Fruit fly (Drosophila melanogaster): ENCODE results near the gene fabp.

The fabp gene

dm6 chr3R:11603136-11603535, 36.3 kb upstream of the fabp start (continued):
- no peak for TF ChIP-seq Dip3 (GFP tag; optimal IDR thresholded peaks at IDR 0.05)
- no peak for TF ChIP-seq wek (GFP tag; optimal IDR thresholded peaks at IDR 0.05)
- TF ChIP-seq CG9437 (GFP tag; optimal IDR thresholded peaks at IDR 0.05): no peak
- peak; percentile 42; the same call in 1 of the 2 replicates for TF ChIP-seq CG7372 (GFP tag; IDR thresholded peaks at IDR 0.05)
- TF ChIP-seq CG2712 (tag; optimal IDR thresholded peaks at IDR 0.05): no peak
- no peak for TF ChIP-seq CG17361 (GFP tag; IDR thresholded peaks at IDR 0.05)
- no peak for TF ChIP-seq inv (GFP tag; IDR thresholded peaks at IDR 0.05; ENCODE audit: partially characterized antibody)
- TF ChIP-seq vvl (GFP tag; IDR thresholded peaks at IDR 0.05): peak; percentile 54
- TF ChIP-seq Med (GFP tag): peak; percentile 34

- TF ChIP-seq bsh (GFP tag; optimal IDR thresholded peaks at IDR 0.05): peak in 1 of 2 experiments; percentile 23
- no peak for TF ChIP-seq CG10321 (GFP tag; IDR thresholded peaks at IDR 0.05)
- TF ChIP-seq Med (GFP tag): peak; percentile 57
- TF ChIP-seq CG14860 (GFP tag; IDR thresholded peaks at IDR 0.05; ENCODE audit: partially characterized antibody): no peak
- TF ChIP-seq CG1603 (tag; optimal IDR thresholded peaks at IDR 0.05): peak; percentile 30
- TF ChIP-seq sisA (GFP tag; IDR thresholded peaks at IDR 0.05): peak; percentile 21; the same call in 1 of the 2 replicates
- peak; percentile 21 for TF ChIP-seq Antp (GFP tag; optimal IDR thresholded peaks at IDR 0.05)
- TF ChIP-seq ci (GFP tag; IDR thresholded peaks at IDR 0.05): peak; percentile 62; the same call in 1 of the 3 replicates
- TF ChIP-seq pnt (GFP tag; optimal IDR thresholded peaks at IDR 0.05): peak; percentile 5
- TF ChIP-seq phol (tag; optimal IDR thresholded peaks at IDR 0.05): peak; percentile 14
- no peak for TF ChIP-seq GATAe (GFP tag; conservative IDR thresholded peaks at IDR 0.05)
- 0 out of 2 replicates have a peak, but pooled peaks have one; percentile 30 for TF ChIP-seq CG6689 (GFP tag; IDR thresholded peaks at IDR 0.05)
- TF ChIP-seq CG11247 (GFP tag; IDR thresholded peaks at IDR 0.05): no peak
- TF ChIP-seq Hsf (GFP tag; optimal IDR thresholded peaks at IDR 0.05): no peak
- TF ChIP-seq fd64A (GFP tag; optimal IDR thresholded peaks at IDR 0.05): no peak
- no peak for TF ChIP-seq CG42726 (GFP tag; IDR thresholded peaks at IDR 0.05; ENCODE audit: partially characterized antibody)
- no peak for TF ChIP-seq CG33557 (GFP tag; optimal IDR thresholded peaks at IDR 0.05)
- no peak for TF ChIP-seq Eip74EF (GFP tag; optimal IDR thresholded peaks at IDR 0.05)
- TF ChIP-seq Sin3A (optimal IDR thresholded peaks at IDR 0.05): no peak
- TF ChIP-seq CG3995 (GFP tag; optimal IDR thresholded peaks at IDR 0.05): no peak
- no peak for TF ChIP-seq maf-S (GFP tag; optimal IDR thresholded peaks at IDR 0.05)
- TF ChIP-seq row (GFP tag; IDR thresholded peaks at IDR 0.05): peak; percentile 52
- 0 out of 2 replicates have a peak, but pooled peaks have one; percentile 8 for TF ChIP-seq Rfx (GFP tag; IDR thresholded peaks at IDR 0.05)
- TF ChIP-seq D (optimal IDR thresholded peaks at IDR 0.05): no peak
- TF ChIP-seq D (GFP tag; optimal IDR thresholded peaks at IDR 0.05): no peak
- peak; percentile 17 for TF ChIP-seq CG13424 (tag; optimal IDR thresholded peaks at IDR 0.05)
- TF ChIP-seq CG10979 (tag; optimal IDR thresholded peaks at IDR 0.05): peak; percentile 1
- TF ChIP-seq CG1529 (GFP tag; optimal IDR thresholded peaks at IDR 0.05): no peak
- TF ChIP-seq Xrp1 (GFP tag; IDR thresholded peaks at IDR 0.05): no peak
- peak; percentile 55; the same call in 1 of the 2 replicates for TF ChIP-seq Drgx (GFP tag; IDR thresholded peaks at IDR 0.05)
- TF ChIP-seq unc-4 (GFP tag; IDR thresholded peaks at IDR 0.05; ENCODE audit: partially characterized antibody): no peak
- no peak for TF ChIP-seq CG2116 (GFP tag; optimal IDR thresholded peaks at IDR 0.05)
- TF ChIP-seq CG30431 (GFP tag; optimal IDR thresholded peaks at IDR 0.05): peak; percentile 5
- TF ChIP-seq CG18619 (GFP tag; optimal IDR thresholded peaks at IDR 0.05): no peak
- TF ChIP-seq rib (GFP tag; IDR thresholded peaks at IDR 0.05): no peak
- no peak for TF ChIP-seq lola (GFP tag; optimal IDR thresholded peaks at IDR 0.05)
- no peak for TF ChIP-seq CG3163 (GFP tag; optimal IDR thresholded peaks at IDR 0.05)
- peak; percentile 8; the same call in 1 of the 2 replicates for TF ChIP-seq lmd (GFP tag; IDR thresholded peaks at IDR 0.05)
- TF ChIP-seq CG4282 (GFP tag; optimal IDR thresholded peaks at IDR 0.05): no peak
- TF ChIP-seq dysf (GFP tag; IDR thresholded peaks at IDR 0.05): peak; percentile 42; the same call in 1 of the 3 replicates
- TF ChIP-seq H2.0 (GFP tag; IDR thresholded peaks at IDR 0.05): no peak
- peak; percentile 32 for TF ChIP-seq sens (GFP tag)
These were observed 28.7 kb upstream of the fabp start for dm6 chr3R:11595523-11595922.
